Worm (Caenorhabditis elegans) whole organism, early embryonic: ENCODE results near the gene pqn-35.

Experiments used
- B0310.2 ChIP-seq: sonication (generic microtip); optimal IDR thresholded peaks from 2 replicates; lab custom pipeline; 2016; ENCODE audit warnings: mild to moderate bottlenecking, missing genetic modification characterization, missing compliant biosample characterization
- F13C5.2 ChIP-seq: sonication (generic microtip); optimal IDR thresholded peaks from 2 replicates; lab custom pipeline; 2017; ENCODE audit warnings: mild to moderate bottlenecking, missing genetic modification characterization, inconsistent platforms, missing compliant biosample characterization
- aly-1 ChIP-seq: sonication (generic microtip); optimal IDR thresholded peaks from 2 replicates; lab custom pipeline; 2016; ENCODE audit warnings: missing genetic modification characterization, missing compliant biosample characterization
- ama-1 ChIP-seq: fragments of 150-350 bp; optimal IDR thresholded peaks from 2 replicates; lab custom pipeline; 2014
- ceh-13 ChIP-seq: fragments of 200-800 bp; sonication (Bioruptor generic); optimal IDR thresholded peaks from 2 replicates; lab custom pipeline; 2018; ENCODE audit warnings: mild to moderate bottlenecking, missing genetic modification characterization, missing compliant biosample characterization
- ceh-36 ChIP-seq: sonication (generic microtip); optimal IDR thresholded peaks from 2 replicates; lab custom pipeline; 2016; ENCODE audit warnings: missing genetic modification characterization, inconsistent platforms, missing compliant biosample characterization
- ets-7 ChIP-seq: sonication (generic microtip); optimal IDR thresholded peaks from 2 replicates; lab custom pipeline; 2016; ENCODE audit warnings: missing genotype, missing genetic modification characterization, missing compliant biosample characterization
- flt-1 ChIP-seq: fragments of 200-800 bp; sonication (Bioruptor generic); IDR thresholded peaks from 2 replicates; pipeline ENCODE4 v1.3.6; 2022; ENCODE audit warnings: missing genetic modification characterization, missing compliant biosample characterization
- hmbx-1 ChIP-seq: sonication (generic microtip); optimal IDR thresholded peaks from 2 replicates; lab custom pipeline; 2016; ENCODE audit warnings: mild to moderate bottlenecking, missing genetic modification characterization, missing compliant biosample characterization
- hmg-4 ChIP-seq: fragments of 200-800 bp; sonication (Bioruptor generic); optimal IDR thresholded peaks from 2 replicates; lab custom pipeline; 2018; ENCODE audit warnings: mild to moderate bottlenecking, missing genetic modification characterization, missing compliant biosample characterization
- hnd-1 ChIP-seq: sonication (generic microtip); optimal IDR thresholded peaks from 2 replicates; lab custom pipeline; 2016; ENCODE audit warnings: missing genetic modification characterization, missing compliant biosample characterization
- pes-1 ChIP-seq: fragments of 200-800 bp; sonication (Bioruptor generic); IDR thresholded peaks from 2 replicates; pipeline ENCODE4 v1.3.6; 2022; ENCODE audit warnings: missing genetic modification reagents, missing genetic modification characterization, missing compliant biosample characterization
- scrt-1 ChIP-seq: fragments of 200-800 bp; sonication (Bioruptor generic); IDR thresholded peaks from 2 replicates; pipeline ENCODE4 v1.3.6; 2022; ENCODE audit warnings: missing genetic modification characterization, missing compliant biosample characterization
- sea-1 ChIP-seq: fragments of 200-800 bp; sonication (Bioruptor generic); conservative IDR thresholded peaks from 2 replicates; pipeline ENCODE4 v1.3.6; 2022; ENCODE audit warnings: missing genetic modification characterization, missing compliant biosample characterization
- tbx-11 ChIP-seq: fragments of 200-800 bp; sonication (Bioruptor generic); IDR thresholded peaks from 2 replicates; pipeline ENCODE4 v1.3.6; 2022; ENCODE audit warnings: missing genetic modification characterization, missing compliant biosample characterization
- tbx-37 ChIP-seq: fragments of 200-800 bp; sonication (Bioruptor generic); conservative IDR thresholded peaks from 2 replicates; pipeline ENCODE4 v1.3.6; 2022; ENCODE audit warnings: missing genetic modification reagents, missing genetic modification characterization, missing compliant biosample characterization
- tra-4 ChIP-seq: sonication (generic microtip); optimal IDR thresholded peaks from 2 replicates; lab custom pipeline; 2017; ENCODE audit warnings: missing genetic modification characterization, missing compliant biosample characterization

pqn-35 gene

ce11 chrII:4671692-4672091 is 58.9 kb downstream of the pqn-35 start, which contains the start of gene T05A7.6:
T05A7.6 (minus strand) TSS chrII:4671792.
- no peak for TF ChIP-seq sea-1 (GFP tag; lab: Robert Waterston, UW)
- no peak for TF ChIP-seq B0310.2 (tag; lab: Kevin White, UChicago)
- no peak for TF ChIP-seq hmbx-1 (tag; lab: Kevin White, UChicago)

ce11 chrII:4672584-4673110 is 59.9 kb downstream of the pqn-35 start, which contains the start of the genes clec-140 and hmg-11:
clec-140 (plus strand) TSS chrII:4673060.
hmg-11 (plus strand) TSS chrII:4673085.
- peak; percentile 49 for TF ChIP-seq F13C5.2 (tag; lab: Kevin White, UChicago)
- TF ChIP-seq tbx-11 (GFP tag; lab: Robert Waterston, UW): no peak
- TF ChIP-seq hmg-4: peak; percentile 25

ce11 chrII:4673242-4673641 is 60.4 kb downstream of the pqn-35 start:
- TF ChIP-seq hmbx-1 (tag; lab: Kevin White, UChicago): no peak
- no peak for TF ChIP-seq ceh-13 (GFP tag; lab: Kevin White, UChicago)
- TF ChIP-seq tbx-11 (GFP tag; lab: Robert Waterston, UW): no peak
- no peak for TF ChIP-seq tra-4 (tag; lab: Kevin White, UChicago)
- TF ChIP-seq sea-1 (GFP tag; lab: Robert Waterston, UW): no peak
- TF ChIP-seq tbx-37 (GFP tag; lab: Robert Waterston, UW): no peak
- TF ChIP-seq ama-1 (lab: Kevin White, UChicago): no peak
- TF ChIP-seq pes-1 (GFP tag; lab: Robert Waterston, UW): no peak

ce11 chrII:4673670-4674069 is 60.9 kb downstream of the pqn-35 start:
- no peak for TF ChIP-seq flt-1 (GFP tag; lab: Robert Waterston, UW)
- no peak for TF ChIP-seq aly-1
- TF ChIP-seq tra-4 (tag; lab: Kevin White, UChicago): no peak
- TF ChIP-seq ets-7: no peak
- TF ChIP-seq scrt-1 (GFP tag; lab: Robert Waterston, UW): no peak
- no peak for TF ChIP-seq ceh-13 (GFP tag; lab: Kevin White, UChicago)
- no peak for TF ChIP-seq hmg-4
- TF ChIP-seq ama-1 (lab: Kevin White, UChicago): no peak
- no peak for TF ChIP-seq pes-1 (GFP tag; lab: Robert Waterston, UW)
- no peak for TF ChIP-seq hmbx-1 (tag; lab: Kevin White, UChicago)
- TF ChIP-seq tbx-11 (GFP tag; lab: Robert Waterston, UW): no peak
- no peak for TF ChIP-seq sea-1 (GFP tag; lab: Robert Waterston, UW)
- no peak for TF ChIP-seq tbx-37 (GFP tag; lab: Robert Waterston, UW)
- TF ChIP-seq F13C5.2 (tag; lab: Kevin White, UChicago): no peak
- TF ChIP-seq hnd-1 (tag; lab: Kevin White, UChicago): no peak
- TF ChIP-seq ceh-36 (tag; lab: Kevin White, UChicago): no peak
- TF ChIP-seq B0310.2 (tag; lab: Kevin White, UChicago): no peak

ce11 chrII:4674188-4674587 is 61.4 kb downstream of the pqn-35 start:
- TF ChIP-seq hmg-4: no peak

ce11 chrII:4675481-4675880 is 62.7 kb downstream of the pqn-35 start, which contains the start of gene T05A7.3:
T05A7.3 (plus strand) TSS chrII:4675781.
- TF ChIP-seq tbx-37 (GFP tag; lab: Robert Waterston, UW) (no peak), ama-1 (lab: Kevin White, UChicago) (no peak), sea-1 (GFP tag; lab: Robert Waterston, UW) (no peak), hmg-4 (no peak), F13C5.2 (tag; lab: Kevin White, UChicago) (no peak), flt-1 (GFP tag; lab: Robert Waterston, UW) (no peak), pes-1 (GFP tag; lab: Robert Waterston, UW) (no peak), ceh-13 (GFP tag; lab: Kevin White, UChicago) (no peak), hmbx-1 (tag; lab: Kevin White, UChicago) (no peak), hnd-1 (tag; lab: Kevin White, UChicago) (no peak), tbx-11 (GFP tag; lab: Robert Waterston, UW) (no peak), B0310.2 (tag; lab: Kevin White, UChicago) (no peak), ets-7 (no peak), ceh-36 (tag; lab: Kevin White, UChicago) (no peak), scrt-1 (GFP tag; lab: Robert Waterston, UW) (no peak), tra-4 (tag; lab: Kevin White, UChicago) (no peak), aly-1 (no peak)
